Worm (Caenorhabditis elegans) whole organism, L2 larva: ENCODE measurements around the gene F08F1.3.

ENCODE experiments used
- C34F6.9 ChIP-seq: fragments of 150-350 bp; optimal IDR thresholded peaks from 2 replicates; lab custom pipeline; 2014; ENCODE audit warnings: missing biosample characterization, missing genetic modification characterization
- F13H6.1 ChIP-seq: sonication (generic microtip); optimal IDR thresholded peaks from 2 replicates; lab custom pipeline; 2016; ENCODE audit warnings: missing genetic modification characterization, missing compliant biosample characterization
- R02D3.7 ChIP-seq: fragments of 150-350 bp; optimal IDR thresholded peaks from 2 replicates; lab custom pipeline; 2014; ENCODE audit warnings: missing biosample characterization, missing genetic modification characterization
- Y55F3AM.14 ChIP-seq: fragments of 200-800 bp; sonication (Bioruptor generic); optimal IDR thresholded peaks from 2 replicates; lab custom pipeline; 2018; ENCODE audit warnings: mild to moderate bottlenecking, missing genetic modification characterization, missing compliant biosample characterization
- ZK546.5 ChIP-seq: sonication (generic microtip); optimal IDR thresholded peaks from 2 replicates; lab custom pipeline; 2017; ENCODE audit warnings: missing biosample characterization, missing genetic modification characterization
- alr-1 ChIP-seq: fragments of 150-350 bp; optimal IDR thresholded peaks from 2 replicates; lab custom pipeline; 2014; ENCODE audit warnings: missing biosample characterization, missing genetic modification characterization
- aly-2 ChIP-seq: fragments of 150-350 bp; optimal IDR thresholded peaks from 2 replicates; lab custom pipeline; 2014; ENCODE audit warnings: missing biosample characterization, missing genetic modification characterization
- ama-1 ChIP-seq: fragments of 150-350 bp; optimal IDR thresholded peaks from 2 replicates; lab custom pipeline; 2018; ENCODE audit warnings: inconsistent platforms
- blmp-1 ChIP-seq: sonication (generic microtip); optimal IDR thresholded peaks from 2 replicates; lab custom pipeline; 2017; ENCODE audit warnings: missing genetic modification characterization, mild to moderate bottlenecking, missing compliant biosample characterization, antibody characterized with exemption, moderate library complexity; ENCODE audit not compliant: insufficient read depth
- ceh-16 ChIP-seq: fragments of 150-350 bp; optimal IDR thresholded peaks from 2 replicates; lab custom pipeline; 2014; ENCODE audit warnings: missing biosample characterization, missing genetic modification characterization
- ceh-82 ChIP-seq: fragments of 150-350 bp; optimal IDR thresholded peaks from 2 replicates; lab custom pipeline; 2014; ENCODE audit warnings: missing biosample characterization, missing genetic modification characterization
- crh-2 ChIP-seq: sonication (generic microtip); optimal IDR thresholded peaks from 2 replicates; lab custom pipeline; 2017; ENCODE audit warnings: missing biosample characterization, missing genetic modification characterization
- dmd-4 ChIP-seq: sonication (generic microtip); optimal IDR thresholded peaks from 2 replicates; lab custom pipeline; 2017; ENCODE audit warnings: missing biosample characterization, missing genetic modification characterization
- egl-27 ChIP-seq: sonication (generic microtip); optimal IDR thresholded peaks from 3 replicates; lab custom pipeline; 2017; ENCODE audit warnings: missing biosample characterization, missing genetic modification reagents, missing genetic modification characterization
- elt-1 ChIP-seq: fragments of 150-350 bp; optimal IDR thresholded peaks from 2 replicates; lab custom pipeline; 2014; ENCODE audit warnings: missing biosample characterization, missing genetic modification characterization
- elt-3 ChIP-seq: sonication (generic microtip); optimal IDR thresholded peaks from 2 replicates; lab custom pipeline; 2017; ENCODE audit warnings: missing biosample characterization, missing genetic modification characterization
- fos-1 ChIP-seq: fragments of 150-350 bp; optimal IDR thresholded peaks from 2 replicates; lab custom pipeline; 2014; ENCODE audit warnings: missing biosample characterization, missing genetic modification characterization
- gmeb-1 ChIP-seq: fragments of 150-350 bp; optimal IDR thresholded peaks from 2 replicates; lab custom pipeline; 2014; ENCODE audit warnings: missing biosample characterization, missing genetic modification characterization
- lin-11 ChIP-seq: fragments of 150-350 bp; sonication (generic microtip); optimal IDR thresholded peaks from 2 replicates; lab custom pipeline; 2014; ENCODE audit warnings: missing biosample characterization, missing genetic modification characterization, inconsistent platforms, mixed read lengths
- lin-13 ChIP-seq: fragments of 150-350 bp; optimal IDR thresholded peaks from 2 replicates; lab custom pipeline; 2014; ENCODE audit warnings: missing biosample characterization, missing genetic modification reagents, missing genetic modification characterization
- lin-39 ChIP-seq: fragments of 150-350 bp; optimal IDR thresholded peaks from 2 replicates; lab custom pipeline; 2014; ENCODE audit warnings: missing biosample characterization, missing genetic modification reagents, missing genetic modification characterization
- lsy-2 ChIP-seq, 2 experiments: fragments of 150-350 bp in 1 of 2; sonication (generic microtip) in 1 of 2; optimal IDR thresholded peaks; 2 replicates each; lab custom pipeline; 2014 to 2017; ENCODE audit warnings: missing biosample characterization in 2 of 2, missing genetic modification characterization in 2 of 2
- mab-5 ChIP-seq: fragments of 150-350 bp; optimal IDR thresholded peaks from 2 replicates; lab custom pipeline; 2014; ENCODE audit warnings: missing biosample characterization, missing genetic modification characterization
- mbf-1 ChIP-seq: sonication (generic microtip); optimal IDR thresholded peaks from 2 replicates; lab custom pipeline; 2017; ENCODE audit warnings: missing biosample characterization, missing genetic modification characterization
- mdl-1 ChIP-seq, 2 experiments: fragments of 150-350 bp in 1 of 2; sonication (generic microtip) in 1 of 2; optimal IDR thresholded peaks; 2 replicates each; lab custom pipeline; 2017; ENCODE audit warnings: missing biosample characterization in 2 of 2, missing genetic modification characterization in 2 of 2
- nhr-10 ChIP-seq: sonication (generic microtip); optimal IDR thresholded peaks from 2 replicates; lab custom pipeline; 2017; ENCODE audit warnings: missing biosample characterization, missing genetic modification characterization
- nhr-11 ChIP-seq: fragments of 150-350 bp; optimal IDR thresholded peaks from 2 replicates; lab custom pipeline; 2014; ENCODE audit warnings: missing biosample characterization, missing genetic modification characterization
- nhr-12 ChIP-seq: fragments of 150-350 bp; optimal IDR thresholded peaks from 2 replicates; lab custom pipeline; 2014; ENCODE audit warnings: missing biosample characterization, missing genetic modification characterization
- nhr-129 ChIP-seq: fragments of 150-350 bp; optimal IDR thresholded peaks from 2 replicates; lab custom pipeline; 2014; ENCODE audit warnings: missing biosample characterization, missing genetic modification characterization
- nhr-21 ChIP-seq: fragments of 150-350 bp; optimal IDR thresholded peaks from 2 replicates; lab custom pipeline; 2014; ENCODE audit warnings: missing biosample characterization, missing genetic modification characterization
- nhr-23 ChIP-seq: fragments of 150-350 bp; optimal IDR thresholded peaks from 2 replicates; lab custom pipeline; 2014; ENCODE audit warnings: missing biosample characterization, missing genetic modification reagents, missing genetic modification characterization
- nhr-237 ChIP-seq: fragments of 150-350 bp; optimal IDR thresholded peaks from 2 replicates; lab custom pipeline; 2014; ENCODE audit warnings: missing biosample characterization, missing genetic modification characterization
- nhr-25 ChIP-seq: fragments of 150-350 bp; sonication (generic microtip); optimal IDR thresholded peaks from 3 replicates; lab custom pipeline; 2014; ENCODE audit warnings: missing biosample characterization, missing genetic modification characterization
- nhr-6 ChIP-seq: fragments of 150-350 bp; optimal IDR thresholded peaks from 2 replicates; lab custom pipeline; 2014; ENCODE audit warnings: missing biosample characterization, missing genetic modification characterization
- nhr-77 ChIP-seq: fragments of 150-350 bp; optimal IDR thresholded peaks from 2 replicates; lab custom pipeline; 2014; ENCODE audit warnings: missing biosample characterization, missing genetic modification characterization
- peb-1 ChIP-seq: fragments of 150-350 bp; optimal IDR thresholded peaks from 2 replicates; lab custom pipeline; 2014; ENCODE audit warnings: missing biosample characterization, missing genetic modification characterization
- sem-4 ChIP-seq: fragments of 150-350 bp; optimal IDR thresholded peaks from 2 replicates; lab custom pipeline; 2014; ENCODE audit warnings: missing biosample characterization, missing genetic modification reagents, missing genetic modification characterization
- skn-1 ChIP-seq: sonication (generic microtip); optimal IDR thresholded peaks from 2 replicates; lab custom pipeline; 2017; ENCODE audit warnings: missing biosample characterization, missing genetic modification characterization
- sma-3 ChIP-seq: sonication (generic microtip); optimal IDR thresholded peaks from 2 replicates; lab custom pipeline; 2016; ENCODE audit warnings: missing genetic modification reagents, missing genetic modification characterization, missing compliant biosample characterization
- sma-9 ChIP-seq, 2 experiments: fragments of 150-350 bp in 1 of 2; sonication (generic microtip) in 1 of 2; optimal IDR thresholded peaks; 2 replicates each; lab custom pipeline; 2014 to 2016; ENCODE audit warnings: missing genetic modification characterization in 2 of 2, mild to moderate bottlenecking in 1 of 2, missing biosample characterization in 1 of 2, missing compliant biosample characterization in 1 of 2, missing genetic modification reagents in 1 of 2, moderate library complexity in 1 of 2
- snpc-4 ChIP-seq: fragments of 150-350 bp; optimal IDR thresholded peaks from 2 replicates; lab custom pipeline; 2014; ENCODE audit warnings: missing biosample characterization, missing genetic modification characterization
- unc-39 ChIP-seq: fragments of 150-350 bp; optimal IDR thresholded peaks from 2 replicates; lab custom pipeline; 2014; ENCODE audit warnings: missing biosample characterization, missing genetic modification characterization
- unc-55 ChIP-seq: fragments of 150-350 bp; sonication (generic microtip); optimal IDR thresholded peaks from 3 replicates; lab custom pipeline; 2014; ENCODE audit warnings: missing biosample characterization, missing genetic modification reagents, missing genetic modification characterization
- unc-62 ChIP-seq: fragments of 150-350 bp; optimal IDR thresholded peaks from 2 replicates; lab custom pipeline; 2014; ENCODE audit warnings: missing biosample characterization, missing genetic modification reagents, missing genetic modification characterization
- zag-1 ChIP-seq: fragments of 150-350 bp; optimal IDR thresholded peaks from 2 replicates; lab custom pipeline; 2014; ENCODE audit warnings: missing biosample characterization, missing genetic modification characterization
- ztf-1 ChIP-seq: fragments of 200-800 bp; sonication (Bioruptor generic); conservative IDR thresholded peaks from 2 replicates; pipeline ENCODE4 v1.3.6; 2022; ENCODE audit warnings: missing genetic modification characterization, missing compliant biosample characterization
- ztf-11 ChIP-seq: sonication (generic microtip); optimal IDR thresholded peaks from 2 replicates; lab custom pipeline; 2017; ENCODE audit warnings: missing biosample characterization, missing genetic modification characterization
- ztf-4 ChIP-seq: fragments of 150-350 bp; optimal IDR thresholded peaks from 2 replicates; lab custom pipeline; 2014; ENCODE audit warnings: missing biosample characterization, missing genetic modification characterization

F08F1.3 gene

ce11 chrX:8422020-8422419 lies 6.6 kb upstream of the F08F1.3 start, which contains the start of gene tag-123:
Gene tag-123 (minus strand): TSS chrX:8422055.
- TF ChIP-seq sma-9 (GFP tag; optimal IDR thresholded peaks at IDR 0.05; lab: Kevin White, UChicago), result peak; percentile 50
- TF ChIP-seq sma-9 (tag; optimal IDR thresholded peaks at IDR 0.05; lab: Kevin White, UChicago), result no peak
- TF ChIP-seq snpc-4 (tag; lab: Kevin White, UChicago), result peak; percentile 62
- TF ChIP-seq ztf-11, result no peak
- TF ChIP-seq nhr-10 (tag; lab: Kevin White, UChicago), result no peak
- no peak for TF ChIP-seq zag-1 (tag; lab: Kevin White, UChicago)
- TF ChIP-seq F13H6.1, result peak; percentile 32
- peak; percentile 99 for TF ChIP-seq crh-2
- TF ChIP-seq nhr-21 (tag; lab: Kevin White, UChicago), result peak; percentile 49
- TF ChIP-seq C34F6.9 (tag; lab: Kevin White, UChicago), result peak; percentile 69
- peak; percentile 66 for TF ChIP-seq fos-1 (tag; lab: Kevin White, UChicago)
- TF ChIP-seq unc-39 (tag; lab: Kevin White, UChicago), result no peak
- no peak for TF ChIP-seq lin-39 (tag; lab: Kevin White, UChicago)
- peak; percentile 77 for TF ChIP-seq R02D3.7
- no peak for TF ChIP-seq aly-2
- no peak for TF ChIP-seq skn-1 (tag; lab: Kevin White, UChicago)
- TF ChIP-seq lin-13, result peak; percentile 66
- peak; percentile 52 for TF ChIP-seq mab-5 (tag; lab: Kevin White, UChicago)
- no peak for TF ChIP-seq elt-3 (tag; lab: Kevin White, UChicago)
- TF ChIP-seq ztf-4 (tag; lab: Kevin White, UChicago), result no peak
- TF ChIP-seq gmeb-1 (tag; lab: Kevin White, UChicago), result peak; percentile 56
- TF ChIP-seq unc-55 (GFP tag; lab: Kevin White, UChicago), result peak; percentile 70
- TF ChIP-seq dmd-4, result no peak
- no peak for TF ChIP-seq blmp-1
- TF ChIP-seq sma-3 (GFP tag; lab: Kevin White, UChicago), result peak; percentile 41
- TF ChIP-seq ZK546.5 (tag; lab: Kevin White, UChicago), result no peak
- TF ChIP-seq ceh-16 (tag; lab: Kevin White, UChicago), result no peak
- no peak for TF ChIP-seq nhr-11
- TF ChIP-seq alr-1, result no peak
- TF ChIP-seq sem-4 (tag; lab: Kevin White, UChicago), result peak; percentile 52
- no peak for TF ChIP-seq nhr-6 (tag; lab: Kevin White, UChicago)
- TF ChIP-seq lin-11 (tag; lab: Kevin White, UChicago), result peak; percentile 64
- no peak for TF ChIP-seq ztf-1 (GFP tag; lab: Robert Waterston, UW)
- TF ChIP-seq elt-1 (tag; lab: Kevin White, UChicago), result no peak
- peak; percentile 56 for TF ChIP-seq nhr-129 (tag; lab: Kevin White, UChicago)
- TF ChIP-seq nhr-25, result peak; percentile 33
- TF ChIP-seq unc-62 (GFP tag; lab: Kevin White, UChicago), result no peak
- TF ChIP-seq ama-1, result no peak
- TF ChIP-seq lsy-2 (tag; optimal IDR thresholded peaks at IDR 0.05; lab: Kevin White, UChicago), result peak in 1 of 2 experiments; percentile 73
- TF ChIP-seq nhr-12, result no peak
- TF ChIP-seq egl-27, result no peak
- TF ChIP-seq Y55F3AM.14 (GFP tag; lab: Kevin White, UChicago), result no peak
- no peak for TF ChIP-seq nhr-23 (tag; lab: Kevin White, UChicago)
- no peak for TF ChIP-seq nhr-77 (tag; lab: Kevin White, UChicago)
- TF ChIP-seq mdl-1 (tag; optimal IDR thresholded peaks at IDR 0.05; lab: Kevin White, UChicago), result no peak
- TF ChIP-seq nhr-237 (tag; lab: Kevin White, UChicago), result no peak
- TF ChIP-seq ceh-82 (tag; lab: Kevin White, UChicago), result no peak
- TF ChIP-seq mbf-1 (tag; lab: Kevin White, UChicago), result no peak
- no peak for TF ChIP-seq peb-1
- TF ChIP-seq, all 48 proteins: peak for 18
